Fruit fly (Drosophila melanogaster) Kc167 (cell line): ENCODE data around the gene CG9396.

Experiments
- Sin3A ChIP-seq: fragments of >200 bp; optimal IDR thresholded peaks from 2 replicates; lab custom pipeline; 2018; ENCODE audit warnings: missing external identifiers
- h ChIP-seq: fragments of >200 bp; optimal IDR thresholded peaks from 3 replicates; lab custom pipeline; 2018; ENCODE audit warnings: missing external identifiers
- ttk ChIP-seq: sonication (Bioruptor generic); optimal IDR thresholded peaks from 2 replicates; lab custom pipeline; 2017; ENCODE audit warnings: missing external identifiers

- TF ChIP-seq h (lab: Kevin White, UChicago), result no peak
- TF ChIP-seq ttk (lab: Kevin White, UChicago), result no peak
- no peak for TF ChIP-seq Sin3A
Measured at dm6 chr3R:9601949-9602348, 30.5 kb upstream of the CG9396 start.
